Worm (Caenorhabditis elegans) whole organism, L3 larva: Measurements from ENCODE around the gene T01D1.8.

ENCODE experiments used
- R02D3.7 ChIP-seq: fragments of 150-350 bp; optimal IDR thresholded peaks from 2 replicates; lab custom pipeline; 2014; ENCODE audit warnings: missing biosample characterization, missing genetic modification characterization
- ZK546.5 ChIP-seq: sonication (generic microtip); optimal IDR thresholded peaks from 2 replicates; lab custom pipeline; 2017; ENCODE audit warnings: missing biosample characterization, missing genetic modification characterization
- ama-1 ChIP-seq: fragments of 150-350 bp; optimal IDR thresholded peaks from 2 replicates; lab custom pipeline; 2018
- ceh-28 ChIP-seq: fragments of 150-350 bp; optimal IDR thresholded peaks from 2 replicates; lab custom pipeline; 2014; ENCODE audit warnings: missing biosample characterization, missing genetic modification reagents, missing genetic modification characterization
- egl-27 ChIP-seq: sonication (generic microtip); optimal IDR thresholded peaks from 4 replicates; lab custom pipeline; 2017; ENCODE audit warnings: missing biosample characterization, missing genetic modification reagents, missing genetic modification characterization
- egl-5 ChIP-seq: fragments of 150-350 bp; optimal IDR thresholded peaks from 2 replicates; lab custom pipeline; 2017; ENCODE audit warnings: missing biosample characterization, missing genetic modification reagents, missing genetic modification characterization, inconsistent platforms
- elt-2 ChIP-seq: sonication (generic microtip); optimal IDR thresholded peaks from 2 replicates; lab custom pipeline; 2016; ENCODE audit warnings: missing genetic modification reagents, mild to moderate bottlenecking, missing genetic modification characterization, missing compliant biosample characterization
- elt-3 ChIP-seq, 3 experiments: fragments of 150-350 bp in 1 of 3; sonication (generic microtip) in 2 of 3; optimal IDR thresholded peaks; 2 replicates in 2 of 3; 4 replicates in 1 of 3; lab custom pipeline; 2014 to 2017; ENCODE audit warnings: missing biosample characterization in 3 of 3, missing genetic modification characterization in 3 of 3
- fos-1 ChIP-seq: fragments of 150-350 bp; optimal IDR thresholded peaks from 2 replicates; lab custom pipeline; 2014; ENCODE audit warnings: missing biosample characterization, missing genetic modification characterization
- hmg-11 ChIP-seq: sonication (generic microtip); optimal IDR thresholded peaks from 2 replicates; lab custom pipeline; 2016; ENCODE audit warnings: missing genetic modification characterization, missing compliant biosample characterization
- jun-1 ChIP-seq: fragments of 150-350 bp; optimal IDR thresholded peaks from 2 replicates; lab custom pipeline; 2014; ENCODE audit warnings: missing biosample characterization, missing genetic modification reagents, missing genetic modification characterization
- lin-39 ChIP-seq: fragments of 150-350 bp; optimal IDR thresholded peaks from 2 replicates; lab custom pipeline; 2018; ENCODE audit warnings: missing biosample characterization, missing genetic modification reagents, missing genetic modification characterization
- lsy-12 ChIP-seq: sonication (generic microtip); optimal IDR thresholded peaks from 2 replicates; lab custom pipeline; 2016; ENCODE audit warnings: mild to moderate bottlenecking, missing genetic modification characterization, missing compliant biosample characterization
- mdl-1 ChIP-seq: fragments of 150-350 bp; optimal IDR thresholded peaks from 2 replicates; lab custom pipeline; 2014; ENCODE audit warnings: missing biosample characterization, missing genetic modification characterization
- mml-1 ChIP-seq: fragments of 150-350 bp; sonication (generic microtip); optimal IDR thresholded peaks from 3 replicates; lab custom pipeline; 2014; ENCODE audit warnings: missing biosample characterization, missing genetic modification characterization
- nfya-1 ChIP-seq: sonication (generic microtip); optimal IDR thresholded peaks from 2 replicates; lab custom pipeline; 2017; ENCODE audit warnings: missing genetic modification characterization, mild to moderate bottlenecking, missing compliant biosample characterization, antibody characterized with exemption, moderate library complexity; ENCODE audit not compliant: insufficient read depth
- nhr-11 ChIP-seq: fragments of 150-350 bp; optimal IDR thresholded peaks from 2 replicates; lab custom pipeline; 2014; ENCODE audit warnings: missing biosample characterization, missing genetic modification characterization
- nhr-12 ChIP-seq: fragments of 150-350 bp; optimal IDR thresholded peaks from 2 replicates; lab custom pipeline; 2014; ENCODE audit warnings: missing biosample characterization, missing genetic modification characterization
- nhr-23 ChIP-seq: fragments of 150-350 bp; optimal IDR thresholded peaks from 2 replicates; lab custom pipeline; 2014; ENCODE audit warnings: missing biosample characterization, missing genetic modification reagents, missing genetic modification characterization
- nhr-25 ChIP-seq: sonication (generic microtip); optimal IDR thresholded peaks from 2 replicates; lab custom pipeline; 2017; ENCODE audit warnings: missing biosample characterization, missing genetic modification characterization
- nhr-28 ChIP-seq: fragments of 150-350 bp; optimal IDR thresholded peaks from 2 replicates; lab custom pipeline; 2014; ENCODE audit warnings: missing biosample characterization, missing genetic modification characterization
- nhr-67 ChIP-seq: fragments of 150-350 bp; optimal IDR thresholded peaks from 2 replicates; lab custom pipeline; 2014; ENCODE audit warnings: missing biosample characterization, missing genetic modification characterization
- pha-4 ChIP-seq: fragments of 150-350 bp; optimal IDR thresholded peaks from 2 replicates; lab custom pipeline; 2014; ENCODE audit warnings: missing biosample characterization, missing genetic modification reagents, missing genetic modification characterization
- pqm-1 ChIP-seq: fragments of 150-350 bp; optimal IDR thresholded peaks from 2 replicates; lab custom pipeline; 2017; ENCODE audit warnings: missing biosample characterization, missing genetic modification characterization, inconsistent platforms
- sea-2 ChIP-seq: fragments of 150-350 bp; sonication (generic microtip); optimal IDR thresholded peaks from 4 replicates; lab custom pipeline; 2014; ENCODE audit warnings: missing biosample characterization, missing genetic modification reagents, missing genetic modification characterization
- snpc-4 ChIP-seq: fragments of 150-350 bp; optimal IDR thresholded peaks from 2 replicates; lab custom pipeline; 2014; ENCODE audit warnings: missing biosample characterization, missing genetic modification characterization
- tbx-2 ChIP-seq: sonication (generic microtip); optimal IDR thresholded peaks from 2 replicates; lab custom pipeline; 2016; ENCODE audit warnings: mild to moderate bottlenecking, missing genetic modification characterization, missing compliant biosample characterization
- unc-39 ChIP-seq: sonication (generic microtip); optimal IDR thresholded peaks from 4 replicates; lab custom pipeline; 2017; ENCODE audit warnings: missing biosample characterization, missing genetic modification characterization
- unc-62 ChIP-seq: fragments of 150-350 bp; sonication (generic microtip); optimal IDR thresholded peaks from 4 replicates; lab custom pipeline; 2014; ENCODE audit warnings: missing biosample characterization, missing genetic modification reagents, missing genetic modification characterization
- ztf-4 ChIP-seq: fragments of 150-350 bp; optimal IDR thresholded peaks from 2 replicates; lab custom pipeline; 2014; ENCODE audit warnings: missing biosample characterization, missing genetic modification characterization

Gene T01D1.8

DNA sequence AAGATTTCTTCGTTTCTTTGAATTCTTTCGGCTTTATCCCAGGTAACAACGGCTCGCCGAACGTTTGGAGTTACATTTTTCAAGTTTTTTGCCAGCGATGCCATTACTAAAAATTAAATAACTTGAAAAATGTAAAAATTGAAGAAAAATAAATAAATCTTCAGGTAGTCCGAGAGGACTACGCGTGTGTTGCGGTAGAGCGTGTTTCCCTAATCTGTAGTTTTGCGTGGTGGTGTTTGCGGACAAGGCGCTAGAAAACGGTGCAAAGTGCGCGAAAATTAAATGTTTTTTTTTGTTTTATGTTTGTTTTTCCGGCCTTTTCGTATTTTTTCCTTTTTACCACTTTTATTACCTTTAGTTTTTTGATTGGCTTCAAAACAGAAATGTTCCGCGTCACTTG is 30.6 kb upstream of the T01D1.8 start, which contains the start of gene mrpl-28 (continued):
- TF ChIP-seq tbx-2 (tag; lab: Kevin White, UChicago) (peak; percentile 77), ama-1 (lab: Kevin White, UChicago) (no peak), ZK546.5 (no peak), jun-1 (tag; lab: Kevin White, UChicago) (peak; percentile 73), nhr-12 (tag; lab: Kevin White, UChicago) (no peak), lsy-12 (tag; lab: Kevin White, UChicago) (peak; percentile 87), egl-5 (tag; lab: Kevin White, UChicago) (peak; percentile 85), lin-39 (tag; lab: Kevin White, UChicago) (peak; percentile 85), unc-62 (GFP tag; lab: Kevin White, UChicago) (no peak), fos-1 (no peak), egl-27 (tag; lab: Kevin White, UChicago) (no peak), unc-39 (tag; lab: Kevin White, UChicago) (no peak), ztf-4 (tag; lab: Kevin White, UChicago) (no peak), ceh-28 (tag; lab: Kevin White, UChicago) (peak; percentile 77)

DNA sequence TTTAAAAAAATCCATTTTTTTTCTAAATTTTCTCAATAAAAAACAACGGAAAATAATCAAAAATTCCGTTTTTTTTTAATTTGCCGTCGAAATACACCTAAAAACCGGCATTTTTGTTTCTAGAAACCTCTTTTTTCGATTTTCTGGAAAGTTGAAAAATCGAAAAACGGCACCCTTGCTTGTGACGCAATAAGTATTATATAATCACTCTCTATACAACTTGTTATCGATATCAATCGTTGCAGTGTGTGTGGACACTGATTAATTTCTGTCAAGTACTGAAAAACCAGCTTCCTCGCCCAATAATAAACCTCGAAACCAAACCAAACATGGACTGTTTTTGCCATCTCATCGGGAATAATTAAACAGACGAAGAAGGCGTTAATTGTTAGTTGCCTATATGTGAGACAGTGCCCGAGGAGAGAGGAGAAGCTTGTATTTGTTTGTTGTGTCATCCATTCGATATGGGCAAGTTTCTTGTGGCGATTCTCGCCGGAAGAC is 29.5 kb upstream of the T01D1.8 start:
- TF ChIP-seq elt-2 (peak; percentile 19), pqm-1 (peak; percentile 16), sea-2 (GFP tag; lab: Kevin White, UChicago) (no peak)

DNA sequence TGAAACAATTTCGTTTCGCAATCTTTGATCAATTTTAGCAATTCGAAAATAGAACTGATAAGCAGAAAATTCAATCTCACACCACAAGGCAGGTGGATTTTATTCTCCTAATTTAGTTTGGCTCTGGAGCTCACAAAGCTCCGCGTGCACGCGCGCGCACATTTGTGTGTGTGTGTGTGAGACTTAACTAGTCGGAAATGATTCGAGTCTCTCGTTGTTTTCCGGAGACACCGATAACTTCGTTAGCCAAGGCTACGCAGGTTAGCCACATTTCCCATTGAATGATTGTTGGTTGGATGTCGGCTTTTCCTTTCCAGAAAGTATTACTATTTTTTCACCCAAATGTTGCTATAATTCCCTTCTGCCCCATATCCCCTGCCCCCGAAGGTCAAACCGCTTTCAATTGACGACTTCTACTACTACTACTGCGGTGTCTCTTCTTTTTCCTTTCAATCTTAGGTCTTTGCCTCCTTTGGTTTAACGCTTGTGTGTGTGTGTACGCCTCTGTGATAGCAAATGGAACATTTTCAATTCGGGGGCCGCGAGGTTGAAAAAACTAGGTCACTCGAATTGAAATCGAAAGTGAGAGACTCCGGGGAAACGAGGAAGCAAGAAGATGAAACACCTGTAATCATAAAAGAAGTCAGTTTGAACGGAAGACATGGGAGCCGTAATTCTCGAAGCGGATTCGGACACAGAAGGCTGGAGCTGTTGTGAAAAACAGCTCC is 28.4 kb upstream of the T01D1.8 start:
- TF ChIP-seq nhr-23 = peak; percentile 86
- TF ChIP-seq snpc-4 = no peak

DNA sequence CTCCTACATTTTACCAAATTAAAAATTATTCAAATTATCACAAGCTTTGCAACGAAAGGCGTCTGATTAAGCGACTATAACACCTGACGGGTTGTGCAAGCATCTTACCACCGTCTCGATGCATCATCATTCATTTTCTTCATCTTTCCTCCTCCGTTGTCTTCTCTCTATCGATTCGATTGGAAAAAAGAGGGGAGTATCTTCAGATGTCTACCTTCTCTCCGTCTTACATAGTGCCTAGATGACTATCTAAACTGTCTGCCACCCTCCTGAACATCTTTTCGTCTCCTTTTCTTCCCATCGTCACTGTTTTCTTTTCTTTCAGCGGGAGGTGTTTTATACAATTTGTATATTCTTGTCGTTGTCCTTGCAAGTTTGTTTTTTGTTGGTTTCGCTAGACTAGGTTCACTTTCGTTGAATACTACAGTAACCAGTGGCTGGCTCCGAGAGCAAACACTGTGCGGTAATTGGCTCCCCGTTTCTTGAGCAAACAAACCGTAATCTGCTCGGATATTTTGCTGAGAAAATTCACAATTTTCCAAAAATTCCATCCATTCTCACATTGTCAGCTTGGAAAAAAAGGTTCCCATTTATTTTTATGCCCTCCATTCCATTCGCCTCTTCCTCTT is 27.1 kb upstream of the T01D1.8 start:
- TF ChIP-seq ceh-28 (tag; lab: Kevin White, UChicago) (peak; percentile 79), lsy-12 (tag; lab: Kevin White, UChicago) (no peak), snpc-4 (no peak), nfya-1 (tag; lab: Kevin White, UChicago) (peak; percentile 49), nhr-23 (peak; percentile 53), pqm-1 (peak; percentile 60), nhr-25 (tag; lab: Kevin White, UChicago) (peak; percentile 58), elt-2 (peak; percentile 54), hmg-11 (tag; lab: Kevin White, UChicago) (peak; percentile 3), ZK546.5 (no peak), ztf-4 (tag; lab: Kevin White, UChicago) (no peak), ama-1 (lab: Kevin White, UChicago) (no peak), pha-4 (tag; lab: Kevin White, UChicago) (peak; percentile 48)
- TF ChIP-seq, all 47 proteins: peak for 8

DNA sequence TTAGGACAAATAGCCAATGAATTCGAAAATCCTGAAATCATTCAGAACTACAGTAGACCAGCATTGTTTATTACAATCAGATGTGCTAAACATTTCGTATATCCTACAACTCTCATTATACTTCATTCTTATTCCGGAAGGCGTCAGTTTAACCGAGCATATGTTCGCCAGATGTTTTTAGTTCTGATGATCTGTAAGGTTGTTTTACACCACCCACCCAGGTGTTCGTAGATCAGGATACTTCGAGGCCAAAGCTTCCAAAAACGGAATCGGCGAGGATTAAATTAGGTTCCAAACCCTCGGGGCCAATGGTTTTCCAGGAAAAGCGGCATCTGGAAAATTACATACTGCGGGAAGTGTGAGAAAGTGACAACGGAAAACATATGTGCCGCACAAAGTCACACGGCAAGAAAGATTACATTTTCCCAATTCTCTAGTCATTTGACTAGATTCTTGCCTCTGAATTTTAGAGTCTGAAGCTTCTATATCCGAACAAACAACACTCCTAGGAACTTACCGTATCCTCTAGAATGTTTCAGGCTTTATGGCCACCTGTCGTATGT is 25.9 kb upstream of the T01D1.8 start:
- TF ChIP-seq nhr-11 (peak; percentile 54), nhr-28 (tag; lab: Kevin White, UChicago) (no peak)

DNA sequence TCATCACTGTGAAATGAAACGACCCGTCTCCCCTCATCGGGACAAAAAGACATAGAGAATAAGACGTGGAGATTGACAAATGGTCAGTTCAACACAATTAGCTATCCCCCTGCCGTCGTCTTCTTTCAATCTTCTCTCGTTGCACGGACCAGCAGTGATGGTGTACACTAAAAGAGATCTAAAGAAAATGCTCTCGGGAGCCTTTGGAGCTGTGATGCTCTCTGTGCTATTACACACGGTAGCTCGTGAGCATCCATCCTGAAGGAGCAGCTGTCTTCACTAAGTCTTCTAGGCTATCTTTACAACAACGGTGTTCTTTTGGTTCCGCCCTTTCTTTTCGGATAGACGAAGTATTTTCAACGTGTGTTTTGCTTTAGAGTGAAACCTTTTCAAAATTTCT is 25.3 kb upstream of the T01D1.8 start:
- TF ChIP-seq fos-1 = no peak
- TF ChIP-seq nhr-11 = peak; percentile 3

DNA sequence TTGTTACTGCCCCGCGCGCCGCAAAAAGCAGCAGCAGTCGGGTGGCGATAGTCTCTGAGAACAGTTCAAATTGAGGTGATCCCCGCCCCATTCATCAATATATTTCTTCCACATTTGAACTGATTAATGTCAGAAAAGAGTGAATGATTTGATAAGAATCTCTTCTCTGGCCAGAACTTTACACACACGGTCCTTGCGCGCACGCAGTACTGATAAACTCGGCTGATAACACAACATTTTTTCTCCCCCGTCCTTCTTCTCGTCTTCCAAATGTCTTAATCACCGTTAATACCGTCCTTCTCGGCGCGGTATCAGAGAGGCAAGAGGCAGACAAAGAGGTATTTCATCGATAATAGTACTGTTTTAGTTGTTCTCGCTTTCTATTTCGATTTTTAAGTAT is 24.4 kb upstream of the T01D1.8 start, which contains the start of gene etr-1:
TSS of gene etr-1 (plus strand) at position 193 of the 400 bp plus-strand sequence.
- peak; percentile 99 for TF ChIP-seq elt-2
- no peak for TF ChIP-seq nhr-67 (tag; lab: Kevin White, UChicago)
- TF ChIP-seq elt-3 (tag; optimal IDR thresholded peaks at IDR 0.05; lab: Kevin White, UChicago) = peak in 2 of 3 experiments; percentile 27 to 94
- TF ChIP-seq nfya-1 (tag; lab: Kevin White, UChicago) = no peak
- no peak for TF ChIP-seq mml-1 (tag; lab: Kevin White, UChicago)
- TF ChIP-seq tbx-2 (tag; lab: Kevin White, UChicago) = no peak
- peak; percentile 62 for TF ChIP-seq nhr-23
- no peak for TF ChIP-seq mdl-1 (tag; lab: Kevin White, UChicago)
- peak; percentile 41 for TF ChIP-seq ceh-28 (tag; lab: Kevin White, UChicago)
- peak; percentile 96 for TF ChIP-seq pqm-1
- TF ChIP-seq nhr-25 (tag; lab: Kevin White, UChicago) = no peak
- TF ChIP-seq pha-4 (tag; lab: Kevin White, UChicago) = peak; percentile 2
- TF ChIP-seq jun-1 (tag; lab: Kevin White, UChicago) = peak; percentile 72
- no peak for TF ChIP-seq sea-2 (GFP tag; lab: Kevin White, UChicago)
- TF ChIP-seq ama-1 (lab: Kevin White, UChicago) = peak; percentile 35
- TF ChIP-seq R02D3.7 (tag; lab: Kevin White, UChicago) = peak; percentile 1
- no peak for TF ChIP-seq nhr-11
